Worm (Caenorhabditis elegans) whole organism, midembryonic: ENCODE results near the gene slc-17.4.

ENCODE experiments used
- T22C8.4 ChIP-seq: fragments of 200-800 bp; sonication (Bioruptor generic); IDR thresholded peaks from 2 replicates; pipeline ENCODE4 v1.3.6; 2022; ENCODE audit warnings: missing genetic modification characterization, missing compliant biosample characterization
- cog-1 ChIP-seq: sonication (generic microtip); optimal IDR thresholded peaks from 2 replicates; lab custom pipeline; 2016; ENCODE audit warnings: missing genetic modification characterization, missing compliant biosample characterization
- flt-1 ChIP-seq: fragments of 200-800 bp; sonication (Bioruptor generic); IDR thresholded peaks from 2 replicates; pipeline ENCODE4 v1.3.6; 2022; ENCODE audit warnings: missing genetic modification characterization, missing compliant biosample characterization
- klf-2 ChIP-seq: fragments of 200-800 bp; sonication (Bioruptor generic); conservative IDR thresholded peaks from 2 replicates; pipeline ENCODE4 v1.3.6; 2022; ENCODE audit warnings: missing genetic modification reagents, missing genetic modification characterization, missing compliant biosample characterization
- med-1 ChIP-seq: sonication (generic microtip); optimal IDR thresholded peaks from 2 replicates; lab custom pipeline; 2017; ENCODE audit warnings: missing genetic modification characterization, mild to moderate bottlenecking, missing compliant biosample characterization, antibody characterized with exemption, missing genetic modification reagents; ENCODE audit not compliant: insufficient read depth
- ref-1 ChIP-seq: fragments of 200-800 bp; sonication (Bioruptor generic); conservative IDR thresholded peaks from 2 replicates; pipeline ENCODE4 v1.3.6; 2022; ENCODE audit warnings: missing genetic modification reagents, missing genetic modification characterization, missing compliant biosample characterization
- tab-1 ChIP-seq: fragments of 200-800 bp; sonication (Bioruptor generic); IDR thresholded peaks from 2 replicates; pipeline ENCODE4 v1.3.6; 2022; ENCODE audit warnings: missing genetic modification characterization, missing compliant biosample characterization
- ztf-23 ChIP-seq: fragments of 200-800 bp; sonication (Bioruptor generic); IDR thresholded peaks from 2 replicates; pipeline ENCODE4 v1.3.6; 2022; ENCODE audit warnings: missing genetic modification reagents, missing genetic modification characterization, missing compliant biosample characterization
- ztf-29 ChIP-seq: fragments of 200-800 bp; sonication (Bioruptor generic); IDR thresholded peaks from 2 replicates; pipeline ENCODE4 v1.3.6; 2022; ENCODE audit warnings: missing genetic modification reagents, missing genetic modification characterization, missing compliant biosample characterization

Gene slc-17.4

ce11 chrIV:17247184-17247583 lies 44.3 kb downstream of the slc-17.4 start:
- TF ChIP-seq ztf-23 (GFP tag; lab: Robert Waterston, UW) (no peak), tab-1 (no peak), ref-1 (no peak), klf-2 (GFP tag; lab: Robert Waterston, UW) (no peak), cog-1 (tag; lab: Kevin White, UChicago) (no peak), med-1 (GFP tag; lab: Kevin White, UChicago) (no peak), ztf-29 (GFP tag; lab: Robert Waterston, UW) (no peak), flt-1 (GFP tag; lab: Robert Waterston, UW) (no peak)

ce11 chrIV:17245200-17245599 lies 46.3 kb downstream of the slc-17.4 start, which contains the start of gene ZK550.2:
Gene ZK550.2, plus strand, starts transcription at chrIV:17245584.
- TF ChIP-seq med-1 (GFP tag; lab: Kevin White, UChicago) (no peak), T22C8.4 (GFP tag; lab: Robert Waterston, UW) (no peak)

- TF ChIP-seq klf-2 (GFP tag; lab: Robert Waterston, UW) (no peak), tab-1 (no peak), ztf-29 (GFP tag; lab: Robert Waterston, UW) (no peak), cog-1 (tag; lab: Kevin White, UChicago) (no peak), ref-1 (no peak), flt-1 (GFP tag; lab: Robert Waterston, UW) (no peak), ztf-23 (GFP tag; lab: Robert Waterston, UW) (no peak), med-1 (GFP tag; lab: Kevin White, UChicago) (no peak), T22C8.4 (GFP tag; lab: Robert Waterston, UW) (no peak)
These were observed 52.6 kb downstream of the slc-17.4 start for ce11 chrIV:17238951-17239350.
